Fruit fly (Drosophila melanogaster): ENCODE results near the gene CG42238.

DNA sequence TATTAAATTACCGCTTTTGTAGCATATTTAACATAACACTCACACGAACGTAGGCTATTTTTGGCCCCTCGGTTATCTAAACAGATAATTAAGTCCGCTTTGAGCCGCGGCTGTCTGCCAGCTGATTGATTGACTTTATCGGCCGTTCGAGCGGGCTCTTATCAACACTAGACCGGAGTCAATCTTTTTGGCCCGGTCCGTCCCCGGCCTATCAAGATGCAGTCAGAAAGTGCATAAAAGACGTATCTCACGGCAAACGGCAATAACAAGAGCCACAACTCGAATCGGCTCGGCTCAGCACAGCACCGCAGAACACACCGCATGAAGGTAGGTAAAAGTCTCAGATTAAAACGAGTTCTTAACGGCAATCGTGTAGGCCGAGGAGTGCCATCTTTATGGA is 87.0 kb downstream of the CG42238 start:
- TF ChIP-seq h (GFP tag; optimal IDR thresholded peaks at IDR 0.05) (no peak), woc (GFP tag; optimal IDR thresholded peaks at IDR 0.05) (no peak), Dfd (GFP tag; optimal IDR thresholded peaks at IDR 0.05) (no peak), psq (GFP tag; optimal IDR thresholded peaks at IDR 0.05) (no peak), OdsH (GFP tag; optimal IDR thresholded peaks at IDR 0.05) (no peak)
